Fruit fly (Drosophila melanogaster) whole organism, pupa: ENCODE measurements around the gene CG42655.

Experiments
- CG17806 ChIP-seq: fragments of 200-800 bp; sonication (Bioruptor generic); optimal IDR thresholded peaks from 2 replicates; lab custom pipeline; 2018; ENCODE audit warnings: missing biosample characterization, mild to moderate bottlenecking, missing genetic modification characterization, moderate library complexity
- CG32121 ChIP-seq: fragments of 200-800 bp; sonication (Bioruptor generic); IDR thresholded peaks from 2 replicates; pipeline ENCODE4 v1.3.6; 2022; ENCODE audit warnings: missing biosample characterization, missing genetic modification characterization
- Ets98B ChIP-seq: fragments of 200-800 bp; sonication (Bioruptor generic); IDR thresholded peaks from 2 replicates; pipeline ENCODE4 v1.3.6; 2022; ENCODE audit warnings: missing biosample characterization, missing genetic modification characterization
- rn ChIP-seq: fragments of 200-800 bp; sonication (Bioruptor generic); IDR thresholded peaks from 2 replicates; pipeline ENCODE4 v1.3.6; 2022; ENCODE audit warnings: missing biosample characterization, missing genetic modification characterization

dm6 chr3L:19922833-19923745, 30.4 kb downstream of the CG42655 start, which contains the start of gene Pfdn6:
- TF ChIP-seq CG32121 (peak; percentile 75), CG17806 (peak; percentile 21), rn (GFP tag; lab: Robert Waterston, UW) (0 out of 2 replicates have a peak, but pooled peaks have one; percentile 38), Ets98B (GFP tag; lab: Robert Waterston, UW) (peak; percentile 72)
